Fruit fly (Drosophila melanogaster) whole organism, wandering third instar larva: ENCODE data around the gene CG9072.

Experiments
- CG32264 ChIP-seq: fragments of 200-800 bp; sonication (Bioruptor generic); optimal IDR thresholded peaks from 2 replicates; lab custom pipeline; 2016; ENCODE audit warnings: missing biosample characterization, missing genetic modification characterization
- CG9705 ChIP-seq: fragments of 200-800 bp; sonication (Bioruptor generic); optimal IDR thresholded peaks from 2 replicates; lab custom pipeline; 2018; ENCODE audit warnings: missing biosample characterization, mild to moderate bottlenecking, missing genetic modification characterization
- Dfd ChIP-seq: fragments of >200 bp; optimal IDR thresholded peaks from 2 replicates; lab custom pipeline; 2017; ENCODE audit warnings: missing biosample characterization, missing genetic modification characterization
- GATAd ChIP-seq: sonication (Bioruptor generic); optimal IDR thresholded peaks from 2 replicates; lab custom pipeline; 2016; ENCODE audit warnings: missing biosample characterization, missing genetic modification characterization
- HLH106 ChIP-seq: fragments of 200-800 bp; optimal IDR thresholded peaks from 3 replicates; lab custom pipeline; 2019; ENCODE audit warnings: missing biosample characterization, mild to moderate bottlenecking, missing genetic modification characterization, moderate library complexity
- Hr78 ChIP-seq: fragments of >200 bp; optimal IDR thresholded peaks from 2 replicates; lab custom pipeline; 2017; ENCODE audit warnings: missing biosample characterization, missing genetic modification characterization
- Hr83 ChIP-seq: fragments of 200-300 bp; sonication (Bioruptor generic); optimal IDR thresholded peaks from 2 replicates; lab custom pipeline; 2016; ENCODE audit warnings: missing biosample characterization, mild to moderate bottlenecking, missing genetic modification characterization, moderate library complexity; ENCODE audit not compliant: poor library complexity, severe bottlenecking
- Jra ChIP-seq: sonication (Bioruptor generic); optimal IDR thresholded peaks from 2 replicates; lab custom pipeline; 2016; ENCODE audit warnings: missing biosample characterization, missing genetic modification characterization
- Mio ChIP-seq: sonication (Bioruptor generic); optimal IDR thresholded peaks from 2 replicates; lab custom pipeline; 2016; ENCODE audit warnings: missing biosample characterization, missing genetic modification characterization
- N ChIP-seq: fragments of >200 bp; optimal IDR thresholded peaks from 2 replicates; lab custom pipeline; 2018; ENCODE audit warnings: missing biosample characterization, missing external identifiers, missing genetic modification characterization
- Rel ChIP-seq, 2 experiments: fragments of 200-800 bp; sonication (Bioruptor generic) in 1 of 2; optimal IDR thresholded peaks; 2 replicates in 1 of 2; 3 replicates in 1 of 2; lab custom pipeline; 2016 to 2019; ENCODE audit warnings: mild to moderate bottlenecking in 2 of 2, missing biosample characterization in 2 of 2, missing genetic modification characterization in 2 of 2, moderate library complexity in 1 of 2
- Sp1 ChIP-seq: fragments of 200-800 bp; sonication (Bioruptor generic); optimal IDR thresholded peaks from 3 replicates; lab custom pipeline; 2019; ENCODE audit warnings: missing biosample characterization, mild to moderate bottlenecking, missing genetic modification characterization, moderate library complexity
- Vsx2 ChIP-seq: fragments of 200-300, 225-300 bp; sonication (Bioruptor generic); optimal IDR thresholded peaks from 2 replicates; lab custom pipeline; 2018; ENCODE audit warnings: missing biosample characterization, missing genetic modification characterization; ENCODE audit not compliant: partially characterized antibody
- br ChIP-seq: fragments of 200-800 bp; sonication (Bioruptor generic); optimal IDR thresholded peaks from 2 replicates; lab custom pipeline; 2016; ENCODE audit warnings: missing biosample characterization, missing genetic modification characterization
- brk ChIP-seq: fragments of 200-800 bp; sonication (Bioruptor generic); optimal IDR thresholded peaks from 2 replicates; lab custom pipeline; 2016; ENCODE audit warnings: missing biosample characterization, mild to moderate bottlenecking, missing genetic modification characterization
- dl ChIP-seq, 2 experiments: fragments of 175-275, 200-275 bp in 1 of 2; fragments of 200-275 bp in 1 of 2; sonication (Bioruptor generic); optimal IDR thresholded peaks; lab custom pipeline; 2018; ENCODE audit warnings: mild to moderate bottlenecking in 2 of 2, missing biosample characterization in 2 of 2, missing genetic modification characterization in 2 of 2, moderate library complexity in 2 of 2; ENCODE audit not compliant: partially characterized antibody in 2 of 2, insufficient read depth in 1 of 2
- ey ChIP-seq: fragments of 200-800 bp; sonication (Bioruptor generic); optimal IDR thresholded peaks from 2 replicates; lab custom pipeline; 2016; ENCODE audit warnings: missing biosample characterization, missing genetic modification characterization
- foxo ChIP-seq, 2 experiments: fragments of 200-800 bp; sonication (Bioruptor generic); optimal IDR thresholded peaks; 2 replicates in 1 of 2; 3 replicates in 1 of 2; lab custom pipeline; 2016 to 2017; ENCODE audit warnings: missing biosample characterization in 2 of 2, missing genetic modification characterization in 2 of 2
- fru ChIP-seq: fragments of 200-800 bp; sonication (Bioruptor generic); optimal IDR thresholded peaks from 3 replicates; lab custom pipeline; 2016; ENCODE audit warnings: missing biosample characterization, mild to moderate bottlenecking, missing genetic modification characterization
- h ChIP-seq: fragments of 200-800 bp; sonication (Bioruptor generic); optimal IDR thresholded peaks from 3 replicates; lab custom pipeline; 2016; ENCODE audit warnings: missing biosample characterization, mild to moderate bottlenecking, missing genetic modification characterization
- jim ChIP-seq: fragments of 175-275, 200-325 bp; sonication (Bioruptor generic); optimal IDR thresholded peaks from 2 replicates; lab custom pipeline; 2016; ENCODE audit warnings: missing biosample characterization, mild to moderate bottlenecking, missing genetic modification characterization
- lola ChIP-seq: fragments of >200 bp; optimal IDR thresholded peaks from 2 replicates; lab custom pipeline; 2017; ENCODE audit warnings: missing biosample characterization, missing genetic modification characterization
- pan ChIP-seq: fragments of >200 bp; optimal IDR thresholded peaks from 2 replicates; lab custom pipeline; 2017
- psq ChIP-seq: fragments of 200-800 bp; sonication (Bioruptor generic); optimal IDR thresholded peaks from 3 replicates; lab custom pipeline; 2017; ENCODE audit warnings: missing biosample characterization, mild to moderate bottlenecking, missing genetic modification characterization, moderate library complexity
- rgr ChIP-seq: fragments of 200-800 bp; sonication (Bioruptor generic); optimal IDR thresholded peaks from 3 replicates; lab custom pipeline; 2016; ENCODE audit warnings: missing biosample characterization, mild to moderate bottlenecking, missing genetic modification characterization
- sage ChIP-seq: fragments of 200-800 bp; sonication (Bioruptor generic); optimal IDR thresholded peaks from 2 replicates; lab custom pipeline; 2016; ENCODE audit warnings: missing biosample characterization, mild to moderate bottlenecking, missing genetic modification characterization
- tai ChIP-seq: sonication (Bioruptor generic); optimal IDR thresholded peaks from 2 replicates; lab custom pipeline; 2016; ENCODE audit warnings: missing biosample characterization, missing genetic modification characterization
- usp ChIP-seq: fragments of >200 bp; optimal IDR thresholded peaks from 2 replicates; lab custom pipeline; 2017; ENCODE audit warnings: missing biosample characterization, missing genetic modification characterization
- woc ChIP-seq: sonication (Bioruptor generic); optimal IDR thresholded peaks from 2 replicates; lab custom pipeline; 2016; ENCODE audit warnings: missing biosample characterization, mild to moderate bottlenecking, missing genetic modification characterization

Gene CG9072

dm6 chrX:15121714-15122113, 25.9 kb upstream of the CG9072 start:
- no peak for TF ChIP-seq pan
- no peak for TF ChIP-seq jim (GFP tag; lab: Kevin White, UChicago)
- no peak for TF ChIP-seq Vsx2 (GFP tag; lab: Kevin White, UChicago)
- TF ChIP-seq br (GFP tag; lab: Kevin White, UChicago) = no peak
- TF ChIP-seq GATAd (GFP tag; lab: Kevin White, UChicago) = no peak
- no peak for TF ChIP-seq Hr78
- TF ChIP-seq foxo (GFP tag; optimal IDR thresholded peaks at IDR 0.05; lab: Kevin White, UChicago) = no peak
- no peak for TF ChIP-seq ey (GFP tag; lab: Kevin White, UChicago)
- TF ChIP-seq, all 38 proteins: peak for 0

dm6 chrX:15120116-15120515, 24.3 kb upstream of the CG9072 start:
- TF ChIP-seq CG9705 (GFP tag; lab: Kevin White, UChicago) = no peak
- no peak for TF ChIP-seq Mio (GFP tag; lab: Kevin White, UChicago)
- no peak for TF ChIP-seq br (GFP tag; lab: Kevin White, UChicago)
- TF ChIP-seq Hr78 = no peak
- no peak for TF ChIP-seq fru (GFP tag; lab: Kevin White, UChicago)
- TF ChIP-seq brk = no peak
- TF ChIP-seq h (GFP tag; lab: Kevin White, UChicago) = no peak
- no peak for TF ChIP-seq rgr
- no peak for TF ChIP-seq psq (GFP tag; lab: Kevin White, UChicago)
- no peak for TF ChIP-seq CG32264 (GFP tag; lab: Kevin White, UChicago)
- no peak for TF ChIP-seq usp (GFP tag; lab: Kevin White, UChicago)
- no peak for TF ChIP-seq woc (GFP tag; lab: Kevin White, UChicago)
- TF ChIP-seq tai (GFP tag; lab: Kevin White, UChicago) = no peak

dm6 chrX:15116397-15116796, 20.6 kb upstream of the CG9072 start, which contains the start of gene Cyp4s3:
Gene Cyp4s3, minus strand, starts transcription at chrX:15116542.
- TF ChIP-seq Sp1 (GFP tag; lab: Kevin White, UChicago) (no peak), Dfd (GFP tag; lab: Kevin White, UChicago) (no peak), dl (GFP tag; optimal IDR thresholded peaks at IDR 0.05; lab: Kevin White, UChicago; ENCODE audit: insufficient read depth in 1 of 2, partially characterized antibody in 2 of 2) (no peak), tai (GFP tag; lab: Kevin White, UChicago) (no peak), Jra (GFP tag; lab: Kevin White, UChicago) (no peak), brk (no peak), sage (no peak)

- TF ChIP-seq N (no peak), h (GFP tag; lab: Kevin White, UChicago) (no peak), GATAd (GFP tag; lab: Kevin White, UChicago) (no peak), Rel (GFP tag; optimal IDR thresholded peaks at IDR 0.05; lab: Kevin White, UChicago) (no peak), Rel (tag; optimal IDR thresholded peaks at IDR 0.05; lab: Kevin White, UChicago) (no peak), lola (GFP tag; lab: Kevin White, UChicago) (no peak), Hr83 (GFP tag; lab: Kevin White, UChicago) (no peak), Dfd (GFP tag; lab: Kevin White, UChicago) (peak; percentile 98)
Measured at dm6 chrX:15111888-15112287, 16.0 kb upstream of the CG9072 start.

- TF ChIP-seq Vsx2 (GFP tag; lab: Kevin White, UChicago) (peak; percentile 82), dl (GFP tag; optimal IDR thresholded peaks at IDR 0.05; lab: Kevin White, UChicago; ENCODE audit: insufficient read depth in 1 of 2, partially characterized antibody in 2 of 2) (no peak), Mio (GFP tag; lab: Kevin White, UChicago) (no peak), Hr78 (no peak), Hr83 (GFP tag; lab: Kevin White, UChicago) (no peak), Dfd (GFP tag; lab: Kevin White, UChicago) (no peak)
Measured at dm6 chrX:15091159-15091558, 4.7 kb downstream of the CG9072 start.

dm6 chrX:15090371-15090770, 5.5 kb downstream of the CG9072 start:
- no peak for TF ChIP-seq rgr
- peak; percentile 27 for TF ChIP-seq fru (GFP tag; lab: Kevin White, UChicago)
- peak; percentile 30 for TF ChIP-seq HLH106
